Worm (Caenorhabditis elegans) whole organism, early embryonic: Measurements from ENCODE around the gene coa-7.

Source experiments
- B0310.2 ChIP-seq: sonication (generic microtip); optimal IDR thresholded peaks from 2 replicates; lab custom pipeline; 2016; ENCODE audit warnings: mild to moderate bottlenecking, missing genetic modification characterization, missing compliant biosample characterization
- F13C5.2 ChIP-seq: sonication (generic microtip); optimal IDR thresholded peaks from 2 replicates; lab custom pipeline; 2017; ENCODE audit warnings: mild to moderate bottlenecking, missing genetic modification characterization, inconsistent platforms, missing compliant biosample characterization
- ama-1 ChIP-seq: fragments of 150-350 bp; optimal IDR thresholded peaks from 2 replicates; lab custom pipeline; 2014
- ceh-13 ChIP-seq: fragments of 200-800 bp; sonication (Bioruptor generic); optimal IDR thresholded peaks from 2 replicates; lab custom pipeline; 2018; ENCODE audit warnings: mild to moderate bottlenecking, missing genetic modification characterization, missing compliant biosample characterization
- ets-7 ChIP-seq: sonication (generic microtip); optimal IDR thresholded peaks from 2 replicates; lab custom pipeline; 2016; ENCODE audit warnings: missing genotype, missing genetic modification characterization, missing compliant biosample characterization
- flt-1 ChIP-seq: fragments of 200-800 bp; sonication (Bioruptor generic); IDR thresholded peaks from 2 replicates; pipeline ENCODE4 v1.3.6; 2022; ENCODE audit warnings: missing genetic modification characterization, missing compliant biosample characterization
- hmbx-1 ChIP-seq: sonication (generic microtip); optimal IDR thresholded peaks from 2 replicates; lab custom pipeline; 2016; ENCODE audit warnings: mild to moderate bottlenecking, missing genetic modification characterization, missing compliant biosample characterization
- hmg-4 ChIP-seq: fragments of 200-800 bp; sonication (Bioruptor generic); optimal IDR thresholded peaks from 2 replicates; lab custom pipeline; 2018; ENCODE audit warnings: mild to moderate bottlenecking, missing genetic modification characterization, missing compliant biosample characterization
- scrt-1 ChIP-seq: fragments of 200-800 bp; sonication (Bioruptor generic); IDR thresholded peaks from 2 replicates; pipeline ENCODE4 v1.3.6; 2022; ENCODE audit warnings: missing genetic modification characterization, missing compliant biosample characterization
- tbx-37 ChIP-seq: fragments of 200-800 bp; sonication (Bioruptor generic); conservative IDR thresholded peaks from 2 replicates; pipeline ENCODE4 v1.3.6; 2022; ENCODE audit warnings: missing genetic modification reagents, missing genetic modification characterization, missing compliant biosample characterization
- tra-4 ChIP-seq: sonication (generic microtip); optimal IDR thresholded peaks from 2 replicates; lab custom pipeline; 2017; ENCODE audit warnings: missing genetic modification characterization, missing compliant biosample characterization

- no peak for TF ChIP-seq ama-1
- no peak for TF ChIP-seq tra-4
- no peak for TF ChIP-seq hmbx-1
- no peak for TF ChIP-seq scrt-1 (GFP tag; lab: Robert Waterston, UW)
- no peak for TF ChIP-seq ceh-13
- TF ChIP-seq hmg-4 (GFP tag; lab: Kevin White, UChicago) = no peak
- no peak for TF ChIP-seq B0310.2 (tag; lab: Kevin White, UChicago)
- TF ChIP-seq F13C5.2 (tag; lab: Kevin White, UChicago) = no peak
- no peak for TF ChIP-seq flt-1 (GFP tag; lab: Robert Waterston, UW)
- no peak for TF ChIP-seq tbx-37
- TF ChIP-seq ets-7 = no peak
These were observed 38.8 kb downstream of the coa-7 start, which contains the start of gene F07A11.5 for ce11 chrII:11612034-11612723.
